Worm (Caenorhabditis elegans) whole organism, L2 larva: ENCODE data around the gene C01G10.14.

Experiments
- R02D3.7 ChIP-seq: fragments of 150-350 bp; optimal IDR thresholded peaks from 2 replicates; lab custom pipeline; 2014; ENCODE audit warnings: missing biosample characterization, missing genetic modification characterization
- ZK546.5 ChIP-seq: sonication (generic microtip); optimal IDR thresholded peaks from 2 replicates; lab custom pipeline; 2017; ENCODE audit warnings: missing biosample characterization, missing genetic modification characterization
- alr-1 ChIP-seq: fragments of 150-350 bp; optimal IDR thresholded peaks from 2 replicates; lab custom pipeline; 2014; ENCODE audit warnings: missing biosample characterization, missing genetic modification characterization
- aly-2 ChIP-seq: fragments of 150-350 bp; optimal IDR thresholded peaks from 2 replicates; lab custom pipeline; 2014; ENCODE audit warnings: missing biosample characterization, missing genetic modification characterization
- ama-1 ChIP-seq: fragments of 150-350 bp; optimal IDR thresholded peaks from 2 replicates; lab custom pipeline; 2018; ENCODE audit warnings: inconsistent platforms
- blmp-1 ChIP-seq: sonication (generic microtip); optimal IDR thresholded peaks from 2 replicates; lab custom pipeline; 2017; ENCODE audit warnings: missing genetic modification characterization, mild to moderate bottlenecking, missing compliant biosample characterization, antibody characterized with exemption, moderate library complexity; ENCODE audit not compliant: insufficient read depth
- ceh-16 ChIP-seq: fragments of 150-350 bp; optimal IDR thresholded peaks from 2 replicates; lab custom pipeline; 2014; ENCODE audit warnings: missing biosample characterization, missing genetic modification characterization
- ceh-82 ChIP-seq: fragments of 150-350 bp; optimal IDR thresholded peaks from 2 replicates; lab custom pipeline; 2014; ENCODE audit warnings: missing biosample characterization, missing genetic modification characterization
- dmd-4 ChIP-seq: sonication (generic microtip); optimal IDR thresholded peaks from 2 replicates; lab custom pipeline; 2017; ENCODE audit warnings: missing biosample characterization, missing genetic modification characterization
- egl-27 ChIP-seq: sonication (generic microtip); optimal IDR thresholded peaks from 3 replicates; lab custom pipeline; 2017; ENCODE audit warnings: missing biosample characterization, missing genetic modification reagents, missing genetic modification characterization
- elt-3 ChIP-seq: sonication (generic microtip); optimal IDR thresholded peaks from 2 replicates; lab custom pipeline; 2017; ENCODE audit warnings: missing biosample characterization, missing genetic modification characterization
- gmeb-1 ChIP-seq: fragments of 150-350 bp; optimal IDR thresholded peaks from 2 replicates; lab custom pipeline; 2014; ENCODE audit warnings: missing biosample characterization, missing genetic modification characterization
- lin-13 ChIP-seq: fragments of 150-350 bp; optimal IDR thresholded peaks from 2 replicates; lab custom pipeline; 2014; ENCODE audit warnings: missing biosample characterization, missing genetic modification reagents, missing genetic modification characterization
- lin-39 ChIP-seq: fragments of 150-350 bp; optimal IDR thresholded peaks from 2 replicates; lab custom pipeline; 2014; ENCODE audit warnings: missing biosample characterization, missing genetic modification reagents, missing genetic modification characterization
- lsy-2 ChIP-seq, 2 experiments: fragments of 150-350 bp in 1 of 2; sonication (generic microtip) in 1 of 2; optimal IDR thresholded peaks; 2 replicates each; lab custom pipeline; 2014 to 2017; ENCODE audit warnings: missing biosample characterization in 2 of 2, missing genetic modification characterization in 2 of 2
- mbf-1 ChIP-seq: sonication (generic microtip); optimal IDR thresholded peaks from 2 replicates; lab custom pipeline; 2017; ENCODE audit warnings: missing biosample characterization, missing genetic modification characterization
- nhr-129 ChIP-seq: fragments of 150-350 bp; optimal IDR thresholded peaks from 2 replicates; lab custom pipeline; 2014; ENCODE audit warnings: missing biosample characterization, missing genetic modification characterization
- nhr-21 ChIP-seq: fragments of 150-350 bp; optimal IDR thresholded peaks from 2 replicates; lab custom pipeline; 2014; ENCODE audit warnings: missing biosample characterization, missing genetic modification characterization
- nhr-23 ChIP-seq: fragments of 150-350 bp; optimal IDR thresholded peaks from 2 replicates; lab custom pipeline; 2014; ENCODE audit warnings: missing biosample characterization, missing genetic modification reagents, missing genetic modification characterization
- nhr-25 ChIP-seq: fragments of 150-350 bp; sonication (generic microtip); optimal IDR thresholded peaks from 3 replicates; lab custom pipeline; 2014; ENCODE audit warnings: missing biosample characterization, missing genetic modification characterization
- nhr-6 ChIP-seq: fragments of 150-350 bp; optimal IDR thresholded peaks from 2 replicates; lab custom pipeline; 2014; ENCODE audit warnings: missing biosample characterization, missing genetic modification characterization
- nhr-77 ChIP-seq: fragments of 150-350 bp; optimal IDR thresholded peaks from 2 replicates; lab custom pipeline; 2014; ENCODE audit warnings: missing biosample characterization, missing genetic modification characterization
- sem-4 ChIP-seq: fragments of 150-350 bp; optimal IDR thresholded peaks from 2 replicates; lab custom pipeline; 2014; ENCODE audit warnings: missing biosample characterization, missing genetic modification reagents, missing genetic modification characterization
- skn-1 ChIP-seq: sonication (generic microtip); optimal IDR thresholded peaks from 2 replicates; lab custom pipeline; 2017; ENCODE audit warnings: missing biosample characterization, missing genetic modification characterization
- sma-3 ChIP-seq: sonication (generic microtip); optimal IDR thresholded peaks from 2 replicates; lab custom pipeline; 2016; ENCODE audit warnings: missing genetic modification reagents, missing genetic modification characterization, missing compliant biosample characterization
- sma-9 ChIP-seq, 2 experiments: fragments of 150-350 bp in 1 of 2; sonication (generic microtip) in 1 of 2; optimal IDR thresholded peaks; 2 replicates each; lab custom pipeline; 2014 to 2016; ENCODE audit warnings: missing genetic modification characterization in 2 of 2, mild to moderate bottlenecking in 1 of 2, missing biosample characterization in 1 of 2, missing compliant biosample characterization in 1 of 2, missing genetic modification reagents in 1 of 2, moderate library complexity in 1 of 2
- snpc-4 ChIP-seq: fragments of 150-350 bp; optimal IDR thresholded peaks from 2 replicates; lab custom pipeline; 2014; ENCODE audit warnings: missing biosample characterization, missing genetic modification characterization
- unc-55 ChIP-seq: fragments of 150-350 bp; sonication (generic microtip); optimal IDR thresholded peaks from 3 replicates; lab custom pipeline; 2014; ENCODE audit warnings: missing biosample characterization, missing genetic modification reagents, missing genetic modification characterization
- unc-62 ChIP-seq: fragments of 150-350 bp; optimal IDR thresholded peaks from 2 replicates; lab custom pipeline; 2014; ENCODE audit warnings: missing biosample characterization, missing genetic modification reagents, missing genetic modification characterization
- ztf-11 ChIP-seq: sonication (generic microtip); optimal IDR thresholded peaks from 2 replicates; lab custom pipeline; 2017; ENCODE audit warnings: missing biosample characterization, missing genetic modification characterization
- ztf-4 ChIP-seq: fragments of 150-350 bp; optimal IDR thresholded peaks from 2 replicates; lab custom pipeline; 2014; ENCODE audit warnings: missing biosample characterization, missing genetic modification characterization

Gene C01G10.14

DNA sequence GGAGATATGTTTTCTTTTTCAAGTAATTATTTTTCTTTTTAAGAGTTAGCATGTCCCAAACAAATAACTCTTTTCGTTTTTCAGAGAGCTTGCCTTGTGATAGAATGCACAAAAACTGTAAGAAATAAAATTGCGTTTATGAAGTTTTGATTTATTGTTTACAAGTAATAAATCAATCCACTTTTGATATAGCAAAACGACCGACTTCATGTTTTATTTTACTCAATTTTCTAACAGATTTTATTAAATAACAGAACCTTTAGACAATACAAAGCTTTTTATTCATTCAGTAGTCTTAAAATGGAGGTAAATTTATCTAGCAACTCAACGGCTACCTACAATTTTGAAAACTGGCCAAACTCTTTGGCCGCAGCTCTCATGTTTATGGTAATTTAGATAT, 11.0 kb downstream of the C01G10.14 start, which contains the start of gene srx-78:
Gene srx-78, plus strand, starts transcription at position 301 of the 400 bp plus-strand sequence.
- TF ChIP-seq sem-4 (tag; lab: Kevin White, UChicago) (no peak), nhr-77 (tag; lab: Kevin White, UChicago) (no peak), mbf-1 (no peak), ama-1 (lab: Kevin White, UChicago) (no peak), elt-3 (no peak), snpc-4 (no peak), nhr-25 (tag; lab: Kevin White, UChicago) (no peak), lin-13 (GFP tag; lab: Kevin White, UChicago) (no peak), unc-55 (GFP tag; lab: Kevin White, UChicago) (no peak), lsy-2 (tag; optimal IDR thresholded peaks at IDR 0.05; lab: Kevin White, UChicago) (no peak), blmp-1 (no peak), sma-3 (no peak)

DNA sequence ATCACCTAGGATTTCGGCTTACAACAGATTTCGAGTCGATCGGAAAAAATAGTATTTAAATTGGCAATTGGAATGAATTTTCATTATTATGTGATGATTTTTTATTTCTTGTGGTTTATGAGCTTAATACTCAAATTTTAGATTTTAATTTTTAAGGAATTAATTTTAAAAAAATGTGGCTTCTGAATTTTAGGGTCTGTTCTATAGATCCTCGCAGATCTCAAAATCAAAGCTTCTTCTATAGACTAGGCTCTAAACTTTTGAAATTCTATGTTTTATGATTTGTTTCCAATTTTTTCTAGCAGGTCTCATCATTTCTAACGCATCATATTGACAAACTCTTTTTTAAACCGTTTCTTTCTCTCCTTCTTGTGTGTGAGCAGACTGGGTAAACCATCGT, 13.1 kb downstream of the C01G10.14 start, which contains the start of gene txt-12:
Gene txt-12, plus strand, starts transcription at position 301 of the 400 bp plus-strand sequence.
- TF ChIP-seq gmeb-1 (tag; lab: Kevin White, UChicago) (no peak), sma-3 (no peak), nhr-21 (tag; lab: Kevin White, UChicago) (no peak), ceh-82 (tag; lab: Kevin White, UChicago) (no peak), ZK546.5 (no peak), unc-62 (GFP tag; lab: Kevin White, UChicago) (no peak), skn-1 (tag; lab: Kevin White, UChicago) (no peak), R02D3.7 (tag; lab: Kevin White, UChicago) (no peak), mbf-1 (no peak)
- TF ChIP-seq, all 48 proteins: peak for 0

DNA sequence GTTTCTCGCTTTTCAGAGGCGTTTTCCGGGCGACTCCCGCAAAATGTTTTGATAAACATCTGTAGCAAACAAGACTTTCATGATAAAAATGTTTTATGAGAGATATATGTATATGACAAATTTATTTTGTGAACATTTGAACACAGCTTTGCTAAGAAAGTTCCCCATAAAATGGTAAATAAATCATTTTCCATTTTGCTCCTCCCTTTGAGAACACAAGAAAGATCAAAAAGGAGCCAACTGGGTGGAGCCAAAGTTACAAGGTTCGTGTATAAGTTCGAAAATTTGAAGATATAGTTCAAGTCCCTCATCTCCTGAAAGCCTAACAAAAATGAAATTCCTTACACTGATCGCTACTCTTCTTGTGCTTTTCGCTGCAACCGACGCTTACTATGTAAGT, 15.3 kb downstream of the C01G10.14 start, which contains the start of gene C01G10.17:
Gene C01G10.17, plus strand, starts transcription at position 301 of the 400 bp plus-strand sequence.
- TF ChIP-seq ztf-11 (tag; lab: Kevin White, UChicago) (no peak), nhr-129 (tag; lab: Kevin White, UChicago) (no peak), skn-1 (tag; lab: Kevin White, UChicago) (no peak), elt-3 (no peak), aly-2 (tag; lab: Kevin White, UChicago) (no peak), nhr-23 (tag; lab: Kevin White, UChicago) (no peak), alr-1 (tag; lab: Kevin White, UChicago) (no peak), lin-39 (tag; lab: Kevin White, UChicago) (no peak), ZK546.5 (no peak), dmd-4 (tag; lab: Kevin White, UChicago) (no peak), sem-4 (tag; lab: Kevin White, UChicago) (no peak), ama-1 (lab: Kevin White, UChicago) (no peak), sma-9 (GFP tag; optimal IDR thresholded peaks at IDR 0.05; lab: Kevin White, UChicago) (no peak), sma-9 (tag; optimal IDR thresholded peaks at IDR 0.05; lab: Kevin White, UChicago) (no peak)

DNA sequence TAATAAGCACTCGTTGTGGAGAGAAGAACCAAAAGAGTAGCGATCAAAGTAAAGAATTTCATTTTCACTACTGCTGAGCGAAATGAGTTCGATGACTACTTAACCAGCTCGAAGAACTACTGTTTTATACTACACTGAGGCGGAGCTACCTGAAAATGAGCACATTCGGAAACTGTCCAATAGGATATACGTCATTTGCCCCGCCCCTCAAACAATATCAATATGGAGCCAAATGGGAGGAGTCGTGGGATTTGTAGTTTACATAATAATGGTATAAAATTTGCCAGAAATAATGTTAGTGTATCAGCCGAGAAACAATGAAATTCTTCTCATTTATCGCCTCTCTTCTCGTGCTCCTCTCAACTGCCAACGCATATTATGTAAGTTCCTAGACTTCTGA, 16.3 kb downstream of the C01G10.14 start, which contains the start of the genes C01G10.5 and C01G10.4:
Gene C01G10.5, minus strand, starts transcription at position 101 of the 400 bp plus-strand sequence.
Gene C01G10.4, plus strand, starts transcription at position 303 of the 400 bp plus-strand sequence.
- TF ChIP-seq ztf-4 (tag; lab: Kevin White, UChicago): no peak

DNA sequence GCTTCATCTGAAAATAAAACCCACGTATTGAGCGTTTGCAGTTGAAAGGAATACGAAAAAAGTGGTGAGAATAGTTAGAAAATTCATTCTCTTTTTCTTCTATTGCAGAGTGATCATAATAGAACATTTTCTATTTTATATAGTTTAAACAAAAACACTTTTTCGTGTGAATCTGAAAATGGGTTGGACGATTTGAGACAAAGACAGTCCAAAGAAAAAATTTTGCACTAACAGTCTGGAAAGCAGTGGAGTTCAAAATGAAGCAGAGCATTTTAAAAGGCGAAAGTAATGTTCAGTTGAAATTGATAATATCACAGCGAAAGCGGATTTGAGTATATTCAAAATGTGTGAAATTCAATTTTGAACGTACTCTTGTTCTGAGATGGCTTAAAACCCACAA, 17.1 kb downstream of the C01G10.14 start, which contains the start of gene C01G10.18:
Gene C01G10.18, minus strand, starts transcription at position 101 of the 400 bp plus-strand sequence.
- TF ChIP-seq elt-3 (no peak), ceh-16 (tag; lab: Kevin White, UChicago) (no peak), nhr-21 (tag; lab: Kevin White, UChicago) (no peak), sma-9 (GFP tag; optimal IDR thresholded peaks at IDR 0.05; lab: Kevin White, UChicago) (no peak), sma-9 (tag; optimal IDR thresholded peaks at IDR 0.05; lab: Kevin White, UChicago) (no peak), ceh-82 (tag; lab: Kevin White, UChicago) (no peak), mbf-1 (no peak), nhr-6 (tag; lab: Kevin White, UChicago) (no peak), blmp-1 (no peak), ztf-4 (tag; lab: Kevin White, UChicago) (no peak), lin-39 (tag; lab: Kevin White, UChicago) (no peak), aly-2 (tag; lab: Kevin White, UChicago) (no peak), sem-4 (tag; lab: Kevin White, UChicago) (no peak), egl-27 (tag; lab: Kevin White, UChicago) (no peak), skn-1 (tag; lab: Kevin White, UChicago) (no peak), R02D3.7 (tag; lab: Kevin White, UChicago) (no peak)
